Worm (Caenorhabditis elegans) whole organism, L1 larva: ENCODE measurements around the gene EEED8.4.

Experiments used
- lin-15B ChIP-seq: fragments of 150-350 bp; sonication (generic microtip); optimal IDR thresholded peaks from 3 replicates; lab custom pipeline; 2014; ENCODE audit warnings: missing biosample characterization, missing genetic modification characterization
- nhr-90 ChIP-seq: sonication (generic microtip); optimal IDR thresholded peaks from 2 replicates; lab custom pipeline; 2016; ENCODE audit warnings: mild to moderate bottlenecking, missing genetic modification characterization, missing compliant biosample characterization; ENCODE audit not compliant: poor library complexity
- ztf-4 ChIP-seq: fragments of 150-350 bp; optimal IDR thresholded peaks from 2 replicates; lab custom pipeline; 2014; ENCODE audit warnings: missing biosample characterization, missing genetic modification characterization

ce11 chrII:5437586-5437985, 28.5 kb downstream of the EEED8.4 start, which contains the start of gene F07F6.1:
- TF ChIP-seq ztf-4 (tag; lab: Kevin White, UChicago) (no peak), lin-15B (tag; lab: Kevin White, UChicago) (no peak), nhr-90 (tag; lab: Kevin White, UChicago) (no peak)
